Fruit fly (Drosophila melanogaster): Measurements from ENCODE around the gene CG44194.
A peak's percentile ranks its signal among the peaks of the same experiment; 100 is the strongest.

CG44194 gene

DNA sequence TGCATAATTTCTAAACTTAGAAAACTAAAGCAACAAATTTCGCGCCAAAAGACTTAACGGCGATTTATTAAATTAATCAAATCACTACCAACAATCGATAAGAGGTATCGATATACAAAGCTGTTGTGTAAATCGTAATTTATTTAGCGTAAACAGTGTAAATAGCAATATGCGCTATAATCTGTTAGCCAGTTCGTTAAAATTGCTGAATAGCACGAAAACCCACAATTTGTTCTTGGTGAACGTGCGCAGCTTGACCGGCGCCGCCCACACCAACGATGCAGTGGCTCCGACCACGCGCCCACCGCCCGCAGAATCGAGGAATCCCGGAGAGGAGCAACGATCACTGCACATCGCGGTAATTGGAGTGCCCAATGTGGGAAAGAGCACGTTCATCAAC, 2.0 kb downstream of the CG44194 start, which contains the start of gene CG7488 (continued):
- TF ChIP-seq ac (GFP tag; optimal IDR thresholded peaks at IDR 0.05) (no peak), seq (GFP tag; IDR thresholded peaks at IDR 0.05) (no peak), CG13123 (GFP tag; optimal IDR thresholded peaks at IDR 0.05) (no peak), CG14050 (GFP tag; IDR thresholded peaks at IDR 0.05) (no peak), CG33557 (GFP tag; optimal IDR thresholded peaks at IDR 0.05) (no peak), scrt (GFP tag; optimal IDR thresholded peaks at IDR 0.05) (no peak), sob (GFP tag; IDR thresholded peaks at IDR 0.05) (no peak), pita (GFP tag; optimal IDR thresholded peaks at IDR 0.05) (no peak), ind (GFP tag; optimal IDR thresholded peaks at IDR 0.05) (no peak), Ets65A (GFP tag) (no peak), Abd-B (GFP tag; optimal IDR thresholded peaks at IDR 0.05) (no peak), CG8359 (GFP tag; optimal IDR thresholded peaks at IDR 0.05; ENCODE audit: borderline replicate concordance) (no peak), E2f2 (GFP tag; IDR thresholded peaks at IDR 0.05) (peak; percentile 91), Doc3 (GFP tag; IDR thresholded peaks at IDR 0.05; ENCODE audit: partially characterized antibody) (peak; percentile 90), exex (tag; optimal IDR thresholded peaks at IDR 0.05) (no peak), CG18599 (GFP tag; optimal IDR thresholded peaks at IDR 0.05) (no peak), HLH4C (GFP tag; IDR thresholded peaks at IDR 0.05; ENCODE audit: partially characterized antibody) (peak; percentile 89), CG18619 (GFP tag; optimal IDR thresholded peaks at IDR 0.05) (no peak), dimm (GFP tag; IDR thresholded peaks at IDR 0.05) (no peak), crc (GFP tag; optimal IDR thresholded peaks at IDR 0.05) (no peak), p53 (GFP tag; optimal IDR thresholded peaks at IDR 0.05) (no peak), knrl (GFP tag; IDR thresholded peaks at IDR 0.05; ENCODE audit: partially characterized antibody) (peak; percentile 60; the same call in 2 of the 3 replicates), fru (optimal IDR thresholded peaks at IDR 0.05) (no peak), CG16815 (GFP tag; optimal IDR thresholded peaks at IDR 0.05) (no peak), Fer2 (tag; optimal IDR thresholded peaks at IDR 0.05) (no peak), CG14965 (GFP tag; optimal IDR thresholded peaks at IDR 0.05; ENCODE audit: borderline replicate concordance) (no peak), gro (GFP tag; optimal IDR thresholded peaks at IDR 0.05) (no peak), odd (GFP tag; optimal IDR thresholded peaks at IDR 0.05) (no peak), insv (GFP tag; optimal IDR thresholded peaks at IDR 0.05) (no peak), Hr78 (GFP tag; optimal IDR thresholded peaks at IDR 0.05) (no peak), ato (GFP tag; IDR thresholded peaks at IDR 0.05; ENCODE audit: partially characterized antibody) (peak; percentile 61; the same call in 1 of the 2 replicates), CG17829 (tag; optimal IDR thresholded peaks at IDR 0.05) (no peak), jumu (GFP tag; optimal IDR thresholded peaks at IDR 0.05) (no peak), schlank (tag; optimal IDR thresholded peaks at IDR 0.05) (no peak), Scr (GFP tag; IDR thresholded peaks at IDR 0.05; ENCODE audit: partially characterized antibody) (peak; percentile 80), CG9437 (GFP tag; optimal IDR thresholded peaks at IDR 0.05) (peak; percentile 25), CG3995 (GFP tag; optimal IDR thresholded peaks at IDR 0.05) (peak; percentile 81), unc-4 (GFP tag; IDR thresholded peaks at IDR 0.05; ENCODE audit: partially characterized antibody) (peak; percentile 86), CG12659 (GFP tag; optimal IDR thresholded peaks at IDR 0.05) (peak; percentile 17), CG10321 (GFP tag; IDR thresholded peaks at IDR 0.05) (no peak), fu2 (GFP tag; optimal IDR thresholded peaks at IDR 0.05) (no peak), Oaz (GFP tag; IDR thresholded peaks at IDR 0.05) (no peak), rib (GFP tag; IDR thresholded peaks at IDR 0.05) (no peak), gfzf (GFP tag; optimal IDR thresholded peaks at IDR 0.05) (peak; percentile 13), ase (GFP tag; IDR thresholded peaks at IDR 0.05) (0 out of 3 replicates have a peak, but pooled peaks have one; percentile 19), CG34224 (GFP tag; IDR thresholded peaks at IDR 0.05; ENCODE audit: partially characterized antibody) (peak; percentile 97), Atf6 (GFP tag; IDR thresholded peaks at IDR 0.05) (no peak), salm (tag; optimal IDR thresholded peaks at IDR 0.05) (no peak), CG2116 (GFP tag; optimal IDR thresholded peaks at IDR 0.05) (peak; percentile 80), nom (GFP tag; optimal IDR thresholded peaks at IDR 0.05) (no peak)

All from whole organism, embryonic.